Worm (Caenorhabditis elegans): ENCODE measurements around the gene F55H2.5.

DNA sequence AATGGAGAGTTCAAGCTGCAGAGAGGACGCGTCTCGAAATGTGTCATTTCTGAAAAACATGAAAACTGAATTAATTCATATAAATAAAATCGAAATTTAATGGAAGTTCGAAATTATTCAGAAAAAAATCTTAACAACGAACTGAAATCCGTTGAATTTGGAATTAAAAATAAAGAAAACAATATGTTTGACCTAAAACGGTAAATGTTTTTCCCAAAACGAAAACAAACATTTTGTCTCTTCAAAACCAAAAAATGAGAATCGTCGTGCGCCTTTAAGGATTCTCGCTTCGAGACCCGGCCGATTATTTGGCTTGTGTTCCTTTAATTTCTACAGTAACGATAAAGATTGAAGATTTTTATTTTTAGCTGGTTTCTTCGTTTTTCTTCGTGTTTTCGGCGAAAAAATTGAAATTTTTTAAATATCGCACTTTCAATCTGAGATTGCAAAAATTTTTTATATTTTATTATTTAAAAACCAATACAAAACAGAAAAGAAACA is 48.2 kb downstream of the F55H2.5 start, which contains the start of gene C48B4.7:
- TF ChIP-seq T22C8.4 (GFP tag; IDR thresholded peaks at IDR 0.05) (no peak), tab-1 (GFP tag; IDR thresholded peaks at IDR 0.05) (no peak), klf-2 (GFP tag; conservative IDR thresholded peaks at IDR 0.05) (no peak), flt-1 (GFP tag; IDR thresholded peaks at IDR 0.05) (no peak), ztf-23 (GFP tag; IDR thresholded peaks at IDR 0.05) (no peak), cog-1 (tag; optimal IDR thresholded peaks at IDR 0.05) (no peak), med-1 (GFP tag; optimal IDR thresholded peaks at IDR 0.05; ENCODE audit: insufficient read depth) (no peak), ztf-29 (GFP tag; IDR thresholded peaks at IDR 0.05) (no peak)
